Fruit fly (Drosophila melanogaster) S2 (cell line): ENCODE measurements around the gene Vha16-2.

Source experiments
- CG8478 ChIP-seq: fragments of >200 bp; optimal IDR thresholded peaks from 2 replicates; lab custom pipeline; 2018
- CTCF ChIP-seq, 2 experiments: fragments of >200 bp; optimal IDR thresholded peaks; 2 replicates each; lab custom pipeline; 2018

The Vha16-2 gene

DNA sequence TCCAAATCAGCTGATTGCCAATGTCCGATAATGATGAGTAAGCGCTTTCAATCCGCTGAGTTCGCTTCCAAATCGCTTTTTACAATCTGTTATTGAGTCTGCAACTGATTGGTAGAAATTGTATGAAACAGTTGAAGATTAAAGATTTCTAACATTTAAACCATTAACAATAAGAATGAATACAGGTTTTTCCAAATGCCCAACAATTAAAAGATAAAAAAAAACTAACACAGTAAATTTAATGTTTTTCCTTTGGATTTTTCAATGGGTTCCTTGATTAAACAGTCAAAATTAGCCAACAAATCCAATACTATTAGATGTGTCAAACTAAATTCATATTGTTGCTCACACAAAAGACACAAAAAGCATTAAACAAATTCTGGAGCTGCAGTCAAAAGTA is 29.9 kb upstream of the Vha16-2 start, which contains the start of gene CG7557:
Gene CG7557 (plus strand): TSS at position 301 of the 400 bp plus-strand sequence.
- TF ChIP-seq CG8478 (no peak), CTCF (optimal IDR thresholded peaks at IDR 0.05; lab: Kevin White, UChicago) (no peak)

- TF ChIP-seq CG8478 (no peak), CTCF (optimal IDR thresholded peaks at IDR 0.05; lab: Kevin White, UChicago) (no peak)
Observed at dm6 chr3L:11447022-11447728, 27.6 kb upstream of the Vha16-2 start.

dm6 chr3L:11448349-11448748 is 26.4 kb upstream of the Vha16-2 start:
- TF ChIP-seq CTCF (optimal IDR thresholded peaks at IDR 0.05; lab: Kevin White, UChicago), result no peak
- TF ChIP-seq CG8478, result no peak

DNA sequence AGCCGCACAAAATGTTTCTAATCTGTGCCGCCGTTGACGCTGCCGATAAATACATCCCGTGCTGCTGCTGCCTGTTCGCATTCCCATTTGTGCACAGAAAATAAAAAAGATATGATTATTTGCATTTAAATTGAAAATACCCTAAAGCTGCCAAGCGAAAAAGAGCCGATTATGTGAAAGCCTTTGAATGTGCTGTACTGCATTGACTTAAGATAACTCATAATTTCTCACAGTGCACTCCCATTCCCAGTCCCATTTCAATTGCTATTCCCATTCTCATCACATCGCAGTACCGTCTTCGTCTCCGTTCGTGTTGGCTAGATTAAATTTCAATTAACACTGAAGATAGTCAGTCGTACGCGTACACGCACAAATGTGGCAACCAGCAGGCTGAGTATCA is 25.8 kb upstream of the Vha16-2 start:
- TF ChIP-seq CG8478 (no peak), CTCF (optimal IDR thresholded peaks at IDR 0.05; lab: Kevin White, UChicago) (no peak)

dm6 chr3L:11450535-11450934 is 24.2 kb upstream of the Vha16-2 start:
- TF ChIP-seq CG8478 (no peak), CTCF (optimal IDR thresholded peaks at IDR 0.05; lab: Kevin White, UChicago) (no peak)

- TF ChIP-seq CG8478 (no peak), CTCF (optimal IDR thresholded peaks at IDR 0.05; lab: Kevin White, UChicago) (no peak)
Observed at dm6 chr3L:11454461-11454860, 20.3 kb upstream of the Vha16-2 start.

DNA sequence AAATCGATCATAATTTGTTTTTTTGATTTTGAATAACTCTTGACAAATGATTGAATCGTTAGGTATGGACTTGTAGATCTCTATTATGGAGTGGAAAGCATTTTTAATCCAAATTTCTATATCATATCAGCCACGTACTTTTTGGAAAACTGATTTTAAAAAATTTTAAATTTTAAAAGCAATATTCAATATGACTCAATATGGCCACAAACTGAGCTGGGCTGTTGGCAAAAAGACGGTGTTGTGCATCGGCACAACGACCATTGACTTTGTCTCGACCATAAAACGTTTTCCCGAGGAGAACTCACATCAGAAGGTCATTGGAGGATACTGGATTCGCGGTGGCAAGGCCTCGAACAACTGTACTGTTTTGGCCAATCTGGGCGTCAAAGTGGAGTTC is 16.4 kb upstream of the Vha16-2 start, which contains the start of the genes CG12289 and CG7551:
Gene CG12289 (minus strand): TSS at position 101 of the 400 bp plus-strand sequence.
Gene CG7551 (plus strand): TSS at position 121 of the 400 bp plus-strand sequence.
- TF ChIP-seq CG8478 (no peak), CTCF (optimal IDR thresholded peaks at IDR 0.05; lab: Kevin White, UChicago) (no peak)

dm6 chr3L:11465371-11465914 is 9.3 kb upstream of the Vha16-2 start, which contains the start of gene Fum3:
Fum3 (minus strand) TSS chr3L:11465864.
- TF ChIP-seq CTCF (optimal IDR thresholded peaks at IDR 0.05; lab: Kevin White, UChicago), result no peak
- no peak for TF ChIP-seq CG8478

DNA sequence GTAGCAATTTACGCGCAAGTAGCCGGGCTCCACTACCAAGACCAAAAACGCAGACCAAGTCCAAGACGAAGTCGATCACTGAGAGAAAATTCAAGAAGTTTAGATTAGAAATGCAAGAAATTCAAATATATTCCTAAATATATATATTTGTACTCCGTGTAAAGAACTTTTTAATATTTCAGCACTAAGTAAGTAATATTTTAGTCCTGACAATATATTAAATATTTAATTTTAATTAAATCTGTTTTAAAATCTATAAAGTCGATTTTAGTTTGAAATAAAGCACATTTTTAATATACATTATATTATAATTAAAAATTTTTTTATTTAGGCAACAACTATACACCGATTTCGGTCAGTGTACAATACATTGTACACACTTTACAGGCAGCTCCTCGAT is 7.8 kb upstream of the Vha16-2 start:
- TF ChIP-seq CTCF (optimal IDR thresholded peaks at IDR 0.05; lab: Kevin White, UChicago) (no peak), CG8478 (no peak)

DNA sequence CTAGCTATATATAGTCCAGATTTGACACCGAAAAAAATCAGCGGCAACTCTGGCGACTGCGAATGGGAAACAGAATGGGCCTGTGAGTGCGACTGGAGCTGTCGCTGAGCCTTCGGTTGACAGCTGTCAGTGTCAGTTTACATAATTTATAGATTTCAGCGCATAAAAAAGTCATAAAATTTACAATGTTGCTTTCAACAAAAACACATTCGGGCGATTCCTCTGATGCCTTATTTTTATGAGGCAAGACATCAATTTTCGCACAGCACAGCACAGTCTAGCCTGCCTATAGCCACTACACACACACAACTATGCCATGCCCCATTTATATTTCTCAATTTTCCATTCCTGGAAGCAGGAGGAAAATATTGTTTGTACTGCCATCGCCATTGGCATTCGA is 2.4 kb upstream of the Vha16-2 start:
- TF ChIP-seq CTCF (optimal IDR thresholded peaks at IDR 0.05; lab: Kevin White, UChicago) (no peak), CG8478 (no peak)

DNA sequence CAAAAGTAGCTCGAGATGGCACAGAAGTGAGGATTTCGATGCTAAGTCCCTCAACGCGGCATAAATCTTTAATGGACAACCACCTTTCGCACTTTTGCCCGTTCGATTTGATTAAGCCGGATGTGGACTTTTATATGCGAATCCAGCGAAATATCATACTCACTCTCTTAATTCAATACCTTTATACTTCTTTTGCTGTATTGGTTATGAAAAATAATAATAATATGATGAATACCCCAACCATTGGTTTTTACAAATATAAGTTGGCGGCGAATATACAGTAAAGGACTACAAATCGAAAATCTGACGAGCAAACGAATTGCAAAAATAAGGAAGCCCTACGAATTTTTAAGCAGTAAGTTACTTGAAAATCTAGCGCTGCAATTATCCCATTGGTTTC is 1.8 kb upstream of the Vha16-2 start, which contains the start of gene Vha16-3:
Gene Vha16-3 (plus strand): TSS at position 301 of the 400 bp plus-strand sequence.
- no peak for TF ChIP-seq CTCF (optimal IDR thresholded peaks at IDR 0.05; lab: Kevin White, UChicago)
- no peak for TF ChIP-seq CG8478

DNA sequence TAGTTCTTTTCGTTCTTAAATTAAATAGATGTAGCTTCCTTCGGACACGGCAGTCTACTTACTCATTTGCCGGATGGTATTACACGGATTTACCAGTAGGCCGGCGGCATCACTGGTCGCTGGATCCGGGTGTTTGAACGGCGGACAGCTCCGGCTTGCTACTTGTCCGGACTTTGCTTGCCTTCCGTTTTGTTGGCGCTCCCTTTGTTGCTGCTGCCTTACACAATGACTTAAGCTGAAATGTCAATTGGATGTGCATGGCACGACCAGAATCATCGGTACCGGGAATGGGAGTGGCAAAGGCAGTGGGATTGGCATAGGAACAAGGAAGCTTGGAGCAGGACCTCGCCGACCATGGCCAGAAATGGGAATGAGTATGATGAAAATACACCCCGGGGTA is 5.5 kb downstream of the Vha16-2 start:
- TF ChIP-seq CG8478 (no peak), CTCF (optimal IDR thresholded peaks at IDR 0.05; lab: Kevin White, UChicago) (no peak)

dm6 chr3L:11483135-11483534 is 8.4 kb downstream of the Vha16-2 start:
- TF ChIP-seq CG8478, result no peak

- TF ChIP-seq CG8478 (no peak), CTCF (optimal IDR thresholded peaks at IDR 0.05; lab: Kevin White, UChicago) (no peak)
Observed at dm6 chr3L:11484483-11484882, 9.7 kb downstream of the Vha16-2 start.

DNA sequence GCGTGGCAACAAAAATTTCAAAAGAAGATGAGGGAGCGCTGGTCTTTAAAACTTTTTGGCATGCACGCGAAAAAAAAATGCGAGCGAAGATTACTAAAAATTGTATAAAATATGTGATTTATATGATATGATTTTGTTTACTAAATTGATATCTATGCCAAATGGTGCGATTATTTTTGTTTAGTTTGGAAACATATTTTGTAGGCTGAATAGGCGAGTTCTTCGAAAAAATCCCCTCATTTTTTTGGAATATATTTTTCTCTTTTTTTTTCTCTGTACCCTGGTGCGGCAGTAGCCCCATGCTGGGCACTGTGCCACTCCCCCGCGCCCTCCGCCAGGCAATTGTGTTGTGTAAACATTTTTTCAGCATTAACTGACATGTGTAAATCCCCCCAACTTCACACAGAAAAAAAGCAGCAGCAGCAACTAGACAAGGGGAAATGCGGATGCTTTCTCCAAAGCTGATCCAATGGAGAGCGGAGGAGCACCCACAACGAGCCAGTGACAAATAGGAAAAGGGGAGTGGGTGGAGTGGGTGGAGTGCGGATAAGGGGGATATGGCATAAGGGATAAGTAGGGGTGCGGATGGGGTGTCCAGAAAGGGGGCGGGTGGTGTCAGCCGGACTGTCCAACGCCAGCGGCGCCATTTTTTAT is 11.3 kb downstream of the Vha16-2 start:
- no peak for TF ChIP-seq CG8478

DNA sequence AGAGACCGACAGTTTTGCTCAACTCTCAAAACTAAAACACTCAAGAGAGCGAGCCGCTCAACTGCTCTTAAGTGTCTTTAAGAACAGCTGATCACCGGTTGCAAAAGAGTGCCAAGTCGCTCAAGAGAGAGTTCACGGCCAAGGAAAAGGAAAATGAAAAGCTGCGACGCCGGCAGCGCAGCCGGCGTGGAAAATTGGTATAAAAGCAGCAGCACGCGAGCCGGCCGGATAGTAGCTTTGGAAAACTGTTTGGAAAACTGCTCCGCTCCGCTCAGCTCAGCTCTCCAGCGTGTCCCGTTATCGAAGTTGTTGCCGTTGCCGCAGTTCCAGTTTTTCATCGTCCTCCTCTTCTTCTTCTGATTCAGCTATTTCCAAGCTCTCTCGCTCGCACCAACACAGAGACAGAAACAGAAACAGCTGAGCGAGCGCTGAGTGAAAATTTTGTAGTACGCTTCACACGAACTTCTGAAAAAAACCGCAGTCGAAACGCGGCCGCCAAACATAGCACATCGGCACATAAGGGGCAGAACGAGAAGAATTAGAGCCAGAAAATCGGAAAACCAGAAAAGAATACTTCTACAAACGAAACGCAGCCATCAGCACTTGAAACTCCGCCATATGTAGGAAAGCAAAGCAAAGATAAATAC is 12.7 kb downstream of the Vha16-2 start, which contains the start of gene chrb:
Gene chrb (plus strand): TSS at position 224 of the 647 bp plus-strand sequence.
- no peak for TF ChIP-seq CTCF (optimal IDR thresholded peaks at IDR 0.05; lab: Kevin White, UChicago)
- no peak for TF ChIP-seq CG8478
